Worm (Caenorhabditis elegans) whole organism, midembryonic: ENCODE measurements around the gene pax-3.

ENCODE experiments used
- T22C8.4 ChIP-seq: fragments of 200-800 bp; sonication (Bioruptor generic); IDR thresholded peaks from 2 replicates; pipeline ENCODE4 v1.3.6; 2022; ENCODE audit warnings: missing genetic modification characterization, missing compliant biosample characterization
- cog-1 ChIP-seq: sonication (generic microtip); optimal IDR thresholded peaks from 2 replicates; lab custom pipeline; 2016; ENCODE audit warnings: missing genetic modification characterization, missing compliant biosample characterization
- flt-1 ChIP-seq: fragments of 200-800 bp; sonication (Bioruptor generic); IDR thresholded peaks from 2 replicates; pipeline ENCODE4 v1.3.6; 2022; ENCODE audit warnings: missing genetic modification characterization, missing compliant biosample characterization
- klf-2 ChIP-seq: fragments of 200-800 bp; sonication (Bioruptor generic); conservative IDR thresholded peaks from 2 replicates; pipeline ENCODE4 v1.3.6; 2022; ENCODE audit warnings: missing genetic modification reagents, missing genetic modification characterization, missing compliant biosample characterization
- med-1 ChIP-seq: sonication (generic microtip); optimal IDR thresholded peaks from 2 replicates; lab custom pipeline; 2017; ENCODE audit warnings: missing genetic modification characterization, mild to moderate bottlenecking, missing compliant biosample characterization, antibody characterized with exemption, missing genetic modification reagents; ENCODE audit not compliant: insufficient read depth
- ref-1 ChIP-seq: fragments of 200-800 bp; sonication (Bioruptor generic); conservative IDR thresholded peaks from 2 replicates; pipeline ENCODE4 v1.3.6; 2022; ENCODE audit warnings: missing genetic modification reagents, missing genetic modification characterization, missing compliant biosample characterization
- tab-1 ChIP-seq: fragments of 200-800 bp; sonication (Bioruptor generic); IDR thresholded peaks from 2 replicates; pipeline ENCODE4 v1.3.6; 2022; ENCODE audit warnings: missing genetic modification characterization, missing compliant biosample characterization
- ztf-23 ChIP-seq: fragments of 200-800 bp; sonication (Bioruptor generic); IDR thresholded peaks from 2 replicates; pipeline ENCODE4 v1.3.6; 2022; ENCODE audit warnings: missing genetic modification reagents, missing genetic modification characterization, missing compliant biosample characterization
- ztf-29 ChIP-seq: fragments of 200-800 bp; sonication (Bioruptor generic); IDR thresholded peaks from 2 replicates; pipeline ENCODE4 v1.3.6; 2022; ENCODE audit warnings: missing genetic modification reagents, missing genetic modification characterization, missing compliant biosample characterization

- TF ChIP-seq ref-1 (GFP tag; lab: Robert Waterston, UW) (no peak), T22C8.4 (GFP tag; lab: Robert Waterston, UW) (no peak), ztf-29 (GFP tag; lab: Robert Waterston, UW) (no peak), flt-1 (GFP tag; lab: Robert Waterston, UW) (no peak), med-1 (GFP tag; lab: Kevin White, UChicago) (no peak), klf-2 (GFP tag; lab: Robert Waterston, UW) (no peak), tab-1 (GFP tag; lab: Robert Waterston, UW) (no peak), cog-1 (tag; lab: Kevin White, UChicago) (no peak), ztf-23 (GFP tag; lab: Robert Waterston, UW) (no peak)
These were observed 11.9 kb upstream of the pax-3 start, which contains the start of gene F27E5.9 for ce11 chrII:10134285-10134995.
